Worm (Caenorhabditis elegans) whole organism, L4 larva: ENCODE measurements around the gene let-767.

Source experiments
- ceh-82 ChIP-seq: sonication (generic microtip); optimal IDR thresholded peaks from 2 replicates; lab custom pipeline; 2017; ENCODE audit warnings: missing biosample characterization, missing genetic modification characterization
- zip-2 ChIP-seq: fragments of 150-350 bp; optimal IDR thresholded peaks from 2 replicates; lab custom pipeline; 2014; ENCODE audit warnings: missing biosample characterization, missing genetic modification characterization

ce11 chrIII:6295972-6296700 is 43.6 kb downstream of the let-767 start, which contains the start of gene F47D12.7:
- no peak for TF ChIP-seq ceh-82 (tag; lab: Kevin White, UChicago)
- no peak for TF ChIP-seq zip-2 (tag; lab: Kevin White, UChicago)
